Fruit fly (Drosophila melanogaster) whole organism, embryonic: ENCODE results near the gene CG31176.

Source experiments
- Atf6 ChIP-seq: fragments of 200-800 bp; sonication (Bioruptor generic); IDR thresholded peaks from 2 replicates; pipeline ENCODE4 v1.3.6; 2022; ENCODE audit warnings: missing biosample characterization, missing genetic modification characterization
- CG10979 ChIP-seq: fragments of 200-800 bp; sonication (Bioruptor generic); optimal IDR thresholded peaks from 2 replicates; lab custom pipeline; 2018; ENCODE audit warnings: missing biosample characterization, mild to moderate bottlenecking, missing genetic modification characterization, moderate library complexity
- CG11085 ChIP-seq: fragments of 200-800 bp; sonication (Bioruptor generic); IDR thresholded peaks from 2 replicates; pipeline ENCODE4 v1.3.6; 2022; ENCODE audit warnings: missing biosample characterization, missing genetic modification characterization
- CG15269 ChIP-seq: fragments of 200-800 bp; sonication (Bioruptor generic); optimal IDR thresholded peaks from 2 replicates; lab custom pipeline; 2018; ENCODE audit warnings: missing biosample characterization, mild to moderate bottlenecking, missing genetic modification characterization, moderate library complexity
- CG17568 ChIP-seq: fragments of 200-800 bp; sonication (Bioruptor generic); optimal IDR thresholded peaks from 2 replicates; lab custom pipeline; 2018; ENCODE audit warnings: missing biosample characterization, mild to moderate bottlenecking, missing genetic modification characterization, moderate library complexity
- CG18599 ChIP-seq: fragments of 200-800 bp; sonication (Bioruptor generic); optimal IDR thresholded peaks from 3 replicates; lab custom pipeline; 2017; ENCODE audit warnings: missing biosample characterization, missing genetic modification characterization, mild to moderate bottlenecking, moderate library complexity, missing genetic modification reagents
- CG2199 ChIP-seq: fragments of 200-800 bp; sonication (Bioruptor generic); IDR thresholded peaks from 3 replicates; pipeline ENCODE4 v1.3.6; 2022; ENCODE audit warnings: missing biosample characterization, missing genetic modification characterization
- CG2678 ChIP-seq: fragments of 200-800 bp; sonication (Bioruptor generic); optimal IDR thresholded peaks from 3 replicates; lab custom pipeline; 2019; ENCODE audit warnings: missing biosample characterization, mild to moderate bottlenecking, missing genetic modification characterization, moderate library complexity
- CG3281 ChIP-seq: fragments of 200-800 bp; sonication (Bioruptor generic); optimal IDR thresholded peaks from 3 replicates; lab custom pipeline; 2017; ENCODE audit warnings: missing biosample characterization, mild to moderate bottlenecking, missing genetic modification characterization
- CG34376 ChIP-seq: fragments of 200-800 bp; sonication (Bioruptor generic); optimal IDR thresholded peaks from 2 replicates; lab custom pipeline; 2018; ENCODE audit warnings: missing biosample characterization, mild to moderate bottlenecking, missing genetic modification characterization
- CG3995 ChIP-seq: fragments of 200-800 bp; sonication (Bioruptor generic); optimal IDR thresholded peaks from 3 replicates; lab custom pipeline; 2016; ENCODE audit warnings: missing biosample characterization, missing genetic modification characterization
- CG6854 ChIP-seq: fragments of 200-800 bp; sonication (Bioruptor generic); optimal IDR thresholded peaks from 3 replicates; lab custom pipeline; 2017; ENCODE audit warnings: missing biosample characterization, mild to moderate bottlenecking, missing genetic modification characterization
- Dip2 ChIP-seq: fragments of 200-800 bp; sonication (Bioruptor generic); IDR thresholded peaks from 2 replicates; pipeline ENCODE4 v1.3.6; 2022; ENCODE audit warnings: missing biosample characterization, missing genetic modification characterization
- Ets65A ChIP-seq: fragments of 200-800 bp; sonication (Bioruptor generic); peaks from one replicate; lab custom pipeline; 2016; ENCODE audit warnings: missing biosample characterization, missing genetic modification characterization
- Fer1 ChIP-seq: fragments of 200-800 bp; sonication (Bioruptor generic); optimal IDR thresholded peaks from 2 replicates; lab custom pipeline; 2017; ENCODE audit warnings: missing biosample characterization, mild to moderate bottlenecking, missing genetic modification characterization
- GATAe ChIP-seq: fragments of 200-800 bp; sonication (Bioruptor generic); conservative IDR thresholded peaks from 2 replicates; pipeline ENCODE4 v1.3.6; 2022; ENCODE audit warnings: missing biosample characterization, missing genetic modification characterization
- Hr39 ChIP-seq: fragments of >200 bp; optimal IDR thresholded peaks from 2 replicates; lab custom pipeline; 2017
- Pdp1 ChIP-seq, 2 experiments: fragments of 200-800 bp; sonication (Bioruptor generic); optimal IDR thresholded peaks; 3 replicates each; lab custom pipeline; 2016; ENCODE audit warnings: missing biosample characterization in 2 of 2, missing genetic modification characterization in 2 of 2, mild to moderate bottlenecking in 1 of 2, moderate library complexity in 1 of 2
- Rx ChIP-seq: fragments of 200-800 bp; sonication (Bioruptor generic); IDR thresholded peaks from 2 replicates; pipeline ENCODE4 v1.3.6; 2022; ENCODE audit warnings: missing biosample characterization, missing genetic modification characterization
- Taf1 ChIP-seq: fragments of 200-800 bp; sonication (Bioruptor generic); IDR thresholded peaks from 2 replicates; pipeline ENCODE4 v1.3.6; 2022; ENCODE audit warnings: missing biosample characterization, missing genetic modification characterization
- bigmax ChIP-seq: fragments of 200-800 bp; sonication (Bioruptor generic); optimal IDR thresholded peaks from 2 replicates; lab custom pipeline; 2018; ENCODE audit warnings: missing biosample characterization, mild to moderate bottlenecking, missing genetic modification characterization
- corto ChIP-seq: fragments of 200-800 bp; sonication (Bioruptor generic); optimal IDR thresholded peaks from 2 replicates; lab custom pipeline; 2016; ENCODE audit warnings: missing biosample characterization, mild to moderate bottlenecking, missing genetic modification characterization, moderate library complexity
- cwo ChIP-seq: fragments of 200-800 bp; sonication (Bioruptor generic); optimal IDR thresholded peaks from 3 replicates; lab custom pipeline; 2017; ENCODE audit warnings: missing biosample characterization, missing genetic modification characterization, mild to moderate bottlenecking, moderate library complexity, missing genetic modification reagents
- en ChIP-seq: fragments of 200-800 bp; sonication (Bioruptor generic); optimal IDR thresholded peaks from 2 replicates; lab custom pipeline; 2016; ENCODE audit warnings: missing biosample characterization, missing genetic modification characterization
- esg ChIP-seq: fragments of 200-800 bp; sonication (Bioruptor generic); conservative IDR thresholded peaks from 2 replicates; pipeline ENCODE4 v1.3.6; 2022; ENCODE audit warnings: missing biosample characterization, missing genetic modification characterization
- ewg ChIP-seq: fragments of 200-800 bp; sonication (Bioruptor generic); optimal IDR thresholded peaks from 3 replicates; lab custom pipeline; 2017; ENCODE audit warnings: mild to moderate bottlenecking, missing biosample characterization, missing genetic modification reagents, missing genetic modification characterization
- exex ChIP-seq: fragments of 200-800 bp; sonication (Bioruptor generic); optimal IDR thresholded peaks from 4 replicates; lab custom pipeline; 2018; ENCODE audit warnings: missing biosample characterization, mild to moderate bottlenecking, missing genetic modification characterization, moderate library complexity
- fd96Cb ChIP-seq: fragments of 200-800 bp; sonication (Bioruptor generic); optimal IDR thresholded peaks from 2 replicates; lab custom pipeline; 2018; ENCODE audit warnings: missing biosample characterization, mild to moderate bottlenecking, missing genetic modification characterization, moderate library complexity
- grn ChIP-seq: fragments of 200-800 bp; sonication (Bioruptor generic); optimal IDR thresholded peaks from 3 replicates; lab custom pipeline; 2017; ENCODE audit warnings: missing biosample characterization, missing genetic modification characterization
- kni ChIP-seq: fragments of 200-800 bp; sonication (Bioruptor generic); optimal IDR thresholded peaks from 3 replicates; lab custom pipeline; 2017; ENCODE audit warnings: mild to moderate bottlenecking, missing biosample characterization, missing genetic modification reagents, missing genetic modification characterization
- lilli ChIP-seq: fragments of 200-800 bp; sonication (Bioruptor generic); optimal IDR thresholded peaks from 3 replicates; lab custom pipeline; 2016; ENCODE audit warnings: missing biosample characterization, missing genetic modification characterization
- mirr ChIP-seq: fragments of 200-800 bp; sonication (Bioruptor generic); optimal IDR thresholded peaks from 3 replicates; lab custom pipeline; 2018; ENCODE audit warnings: missing biosample characterization, mild to moderate bottlenecking, missing genetic modification characterization
- sd ChIP-seq: fragments of 200-800 bp; sonication (Bioruptor generic); optimal IDR thresholded peaks from 3 replicates; lab custom pipeline; 2018; ENCODE audit warnings: missing biosample characterization, mild to moderate bottlenecking, missing genetic modification characterization, moderate library complexity
- sisA ChIP-seq: fragments of 200-800 bp; sonication (Bioruptor generic); IDR thresholded peaks from 2 replicates; pipeline ENCODE4 v1.3.6; 2022; ENCODE audit warnings: missing biosample characterization, missing genetic modification characterization
- sug ChIP-seq: fragments of 200-800 bp; optimal IDR thresholded peaks from 2 replicates; lab custom pipeline; 2019; ENCODE audit warnings: missing biosample characterization, mild to moderate bottlenecking, missing genetic modification characterization, moderate library complexity
- trh ChIP-seq: fragments of 200-800 bp; sonication (Bioruptor generic); optimal IDR thresholded peaks from 2 replicates; lab custom pipeline; 2016; ENCODE audit warnings: missing biosample characterization, missing genetic modification characterization
- unpg ChIP-seq: fragments of 200-800 bp; sonication (Bioruptor generic); optimal IDR thresholded peaks from 3 replicates; lab custom pipeline; 2018; ENCODE audit warnings: missing biosample characterization, mild to moderate bottlenecking, missing genetic modification characterization, moderate library complexity

The CG31176 gene

dm6 chr3R:21753099-21753498, 33.6 kb upstream of the CG31176 start:
- 0 out of 3 replicates have a peak, but pooled peaks have one; percentile 3 for TF ChIP-seq CG2199 (GFP tag; lab: Robert Waterston, UW)
- no peak for TF ChIP-seq Hr39
- peak; percentile 42 for TF ChIP-seq exex (tag; lab: Kevin White, UChicago)
- TF ChIP-seq sug (tag; lab: Kevin White, UChicago) = peak; percentile 41
- peak; percentile 17 for TF ChIP-seq Ets65A (GFP tag; lab: Kevin White, UChicago)
- TF ChIP-seq CG34376 (GFP tag; lab: Kevin White, UChicago) = peak; percentile 46
- peak; percentile 82 for TF ChIP-seq sd (tag; lab: Kevin White, UChicago)
- TF ChIP-seq lilli (GFP tag; lab: Kevin White, UChicago) = no peak

dm6 chr3R:21748954-21749920, 29.8 kb upstream of the CG31176 start, which contains the start of gene CG31233:
Gene CG31233, plus strand, starts transcription at chr3R:21749853.
- no peak for TF ChIP-seq sisA (GFP tag; lab: Robert Waterston, UW)
- TF ChIP-seq ewg (GFP tag; lab: Kevin White, UChicago) = no peak
- TF ChIP-seq bigmax (GFP tag; lab: Kevin White, UChicago) = no peak
- no peak for TF ChIP-seq Taf1 (GFP tag; lab: Robert Waterston, UW)
- TF ChIP-seq en = no peak
- no peak for TF ChIP-seq CG3995
- TF ChIP-seq CG3281 = peak; percentile 10
- no peak for TF ChIP-seq Fer1 (GFP tag; lab: Kevin White, UChicago)
- no peak for TF ChIP-seq Dip2
- peak; percentile 76 for TF ChIP-seq sug (tag; lab: Kevin White, UChicago)
- TF ChIP-seq fd96Cb (tag; lab: Kevin White, UChicago) = no peak
- TF ChIP-seq CG6854 (GFP tag; lab: Kevin White, UChicago) = no peak
- TF ChIP-seq trh = no peak
- no peak for TF ChIP-seq CG17568 (GFP tag; lab: Kevin White, UChicago)
- TF ChIP-seq CG2678 (tag; lab: Kevin White, UChicago) = peak; percentile 4
- peak; percentile 72 for TF ChIP-seq sd (tag; lab: Kevin White, UChicago)
- TF ChIP-seq Pdp1 (GFP tag; optimal IDR thresholded peaks at IDR 0.05; lab: Kevin White, UChicago) = peak in 1 of 2 experiments; percentile 39
- peak; percentile 95 for TF ChIP-seq CG34376 (GFP tag; lab: Kevin White, UChicago)
- TF ChIP-seq exex (tag; lab: Kevin White, UChicago) = peak; percentile 93
- TF ChIP-seq Rx (GFP tag; lab: Robert Waterston, UW) = no peak
- peak; percentile 56 for TF ChIP-seq mirr (GFP tag; lab: Kevin White, UChicago)
- TF ChIP-seq cwo (GFP tag; lab: Kevin White, UChicago) = peak; percentile 76
- no peak for TF ChIP-seq CG15269 (tag; lab: Kevin White, UChicago)
- peak; percentile 35; the same call in 1 of the 2 replicates for TF ChIP-seq GATAe (GFP tag; lab: Robert Waterston, UW)
- no peak for TF ChIP-seq corto (GFP tag; lab: Kevin White, UChicago)
- no peak for TF ChIP-seq Atf6 (GFP tag; lab: Robert Waterston, UW)
- peak; percentile 71 for TF ChIP-seq grn
- TF ChIP-seq unpg (GFP tag; lab: Kevin White, UChicago) = no peak
- no peak for TF ChIP-seq CG10979 (tag; lab: Kevin White, UChicago)
- no peak for TF ChIP-seq kni (GFP tag; lab: Kevin White, UChicago)
- peak; percentile 4 for TF ChIP-seq CG18599 (GFP tag; lab: Kevin White, UChicago)
- TF ChIP-seq CG11085 (GFP tag; lab: Robert Waterston, UW) = no peak
- TF ChIP-seq esg (GFP tag; lab: Robert Waterston, UW) = no peak
- no peak for TF ChIP-seq Ets65A (GFP tag; lab: Kevin White, UChicago)
